Worm (Caenorhabditis elegans): ENCODE results near the gene lbp-8.

- TF ChIP-seq pag-3 (tag; optimal IDR thresholded peaks at IDR 0.05; ENCODE audit: borderline replicate concordance): no peak
- no peak for TF ChIP-seq nhr-232 (tag; optimal IDR thresholded peaks at IDR 0.05)
- no peak for TF ChIP-seq dve-1 (tag; optimal IDR thresholded peaks at IDR 0.05)
- no peak for TF ChIP-seq ceh-19 (GFP tag; optimal IDR thresholded peaks at IDR 0.05)
- TF ChIP-seq ceh-48 (tag; optimal IDR thresholded peaks at IDR 0.05): no peak
- no peak for TF ChIP-seq hlh-6 (tag; optimal IDR thresholded peaks at IDR 0.05)
- TF ChIP-seq ama-1 (optimal IDR thresholded peaks at IDR 0.05): no peak
- TF ChIP-seq ceh-2 (tag; optimal IDR thresholded peaks at IDR 0.05): no peak
- no peak for TF ChIP-seq pha-2 (tag; optimal IDR thresholded peaks at IDR 0.05)
- TF ChIP-seq fkh-6 (tag; optimal IDR thresholded peaks at IDR 0.05): no peak
- TF ChIP-seq gmeb-2 (tag; optimal IDR thresholded peaks at IDR 0.05): no peak
Observed at ce11 chrV:13923851-13924250, 33.3 kb downstream of the lbp-8 start, which contains the start of gene srxa-11.
